Fruit fly (Drosophila melanogaster) whole organism, wandering third instar larva: ENCODE results near the gene Eip63E.
A peak's percentile ranks its signal among the peaks of the same experiment; 100 is the strongest.

ENCODE experiments used
- Abd-B ChIP-seq: fragments of >200 bp; optimal IDR thresholded peaks from 2 replicates; lab custom pipeline; 2017; ENCODE audit warnings: missing biosample characterization, missing genetic modification characterization
- CrebA ChIP-seq: fragments of 200-800 bp; sonication (Bioruptor generic); optimal IDR thresholded peaks from 2 replicates; lab custom pipeline; 2016; ENCODE audit warnings: missing biosample characterization, mild to moderate bottlenecking, missing genetic modification characterization, borderline replicate concordance
- GATAd ChIP-seq: sonication (Bioruptor generic); optimal IDR thresholded peaks from 2 replicates; lab custom pipeline; 2016; ENCODE audit warnings: missing biosample characterization, missing genetic modification characterization
- HLH106 ChIP-seq: fragments of 200-800 bp; optimal IDR thresholded peaks from 3 replicates; lab custom pipeline; 2019; ENCODE audit warnings: missing biosample characterization, mild to moderate bottlenecking, missing genetic modification characterization, moderate library complexity
- Hnf4 ChIP-seq: fragments of 200-800 bp; sonication (Bioruptor generic); optimal IDR thresholded peaks from 2 replicates; lab custom pipeline; 2016; ENCODE audit warnings: missing biosample characterization, mild to moderate bottlenecking, missing genetic modification characterization
- Hr78 ChIP-seq: fragments of >200 bp; optimal IDR thresholded peaks from 2 replicates; lab custom pipeline; 2017; ENCODE audit warnings: missing biosample characterization, missing genetic modification characterization
- Hr83 ChIP-seq: fragments of 200-300 bp; sonication (Bioruptor generic); optimal IDR thresholded peaks from 2 replicates; lab custom pipeline; 2016; ENCODE audit warnings: missing biosample characterization, mild to moderate bottlenecking, missing genetic modification characterization, moderate library complexity; ENCODE audit not compliant: poor library complexity, severe bottlenecking
- Jra ChIP-seq: sonication (Bioruptor generic); optimal IDR thresholded peaks from 2 replicates; lab custom pipeline; 2016; ENCODE audit warnings: missing biosample characterization, missing genetic modification characterization
- Mio ChIP-seq: sonication (Bioruptor generic); optimal IDR thresholded peaks from 2 replicates; lab custom pipeline; 2016; ENCODE audit warnings: missing biosample characterization, missing genetic modification characterization
- Myc ChIP-seq: fragments of >200 bp; optimal IDR thresholded peaks from 2 replicates; lab custom pipeline; 2017
- N ChIP-seq: fragments of >200 bp; optimal IDR thresholded peaks from 2 replicates; lab custom pipeline; 2018; ENCODE audit warnings: missing biosample characterization, missing external identifiers, missing genetic modification characterization
- OdsH ChIP-seq: fragments of 200-800 bp; sonication (Bioruptor generic); optimal IDR thresholded peaks from 2 replicates; lab custom pipeline; 2016; ENCODE audit warnings: missing biosample characterization, mild to moderate bottlenecking, missing genetic modification characterization
- Rel ChIP-seq, 2 experiments: fragments of 200-800 bp; sonication (Bioruptor generic) in 1 of 2; optimal IDR thresholded peaks; 2 replicates in 1 of 2; 3 replicates in 1 of 2; lab custom pipeline; 2016 to 2019; ENCODE audit warnings: mild to moderate bottlenecking in 2 of 2, missing biosample characterization in 2 of 2, missing genetic modification characterization in 2 of 2, moderate library complexity in 1 of 2
- Sp1 ChIP-seq: fragments of 200-800 bp; sonication (Bioruptor generic); optimal IDR thresholded peaks from 3 replicates; lab custom pipeline; 2019; ENCODE audit warnings: missing biosample characterization, mild to moderate bottlenecking, missing genetic modification characterization, moderate library complexity
- br ChIP-seq: fragments of 200-800 bp; sonication (Bioruptor generic); optimal IDR thresholded peaks from 2 replicates; lab custom pipeline; 2016; ENCODE audit warnings: missing biosample characterization, missing genetic modification characterization
- brk ChIP-seq: fragments of 200-800 bp; sonication (Bioruptor generic); optimal IDR thresholded peaks from 2 replicates; lab custom pipeline; 2016; ENCODE audit warnings: missing biosample characterization, mild to moderate bottlenecking, missing genetic modification characterization
- dl ChIP-seq, 2 experiments: fragments of 175-275, 200-275 bp in 1 of 2; fragments of 200-275 bp in 1 of 2; sonication (Bioruptor generic); optimal IDR thresholded peaks; lab custom pipeline; 2018; ENCODE audit warnings: mild to moderate bottlenecking in 2 of 2, missing biosample characterization in 2 of 2, missing genetic modification characterization in 2 of 2, moderate library complexity in 2 of 2; ENCODE audit not compliant: partially characterized antibody in 2 of 2, insufficient read depth in 1 of 2
- dmrt93B ChIP-seq: fragments of 200-800 bp; sonication (Bioruptor generic); optimal IDR thresholded peaks from 2 replicates; lab custom pipeline; 2018; ENCODE audit warnings: missing biosample characterization, mild to moderate bottlenecking, missing genetic modification characterization
- dsf ChIP-seq: sonication (Bioruptor generic); optimal IDR thresholded peaks from 2 replicates; lab custom pipeline; 2016; ENCODE audit warnings: missing biosample characterization, missing genetic modification characterization, borderline replicate concordance
- ey ChIP-seq: fragments of 200-800 bp; sonication (Bioruptor generic); optimal IDR thresholded peaks from 2 replicates; lab custom pipeline; 2016; ENCODE audit warnings: missing biosample characterization, missing genetic modification characterization
- foxo ChIP-seq, 2 experiments: fragments of 200-800 bp; sonication (Bioruptor generic); optimal IDR thresholded peaks; 2 replicates in 1 of 2; 3 replicates in 1 of 2; lab custom pipeline; 2016 to 2017; ENCODE audit warnings: missing biosample characterization in 2 of 2, missing genetic modification characterization in 2 of 2
- fru ChIP-seq: fragments of 200-800 bp; sonication (Bioruptor generic); optimal IDR thresholded peaks from 3 replicates; lab custom pipeline; 2016; ENCODE audit warnings: missing biosample characterization, mild to moderate bottlenecking, missing genetic modification characterization
- h ChIP-seq: fragments of 200-800 bp; sonication (Bioruptor generic); optimal IDR thresholded peaks from 3 replicates; lab custom pipeline; 2016; ENCODE audit warnings: missing biosample characterization, mild to moderate bottlenecking, missing genetic modification characterization
- jim ChIP-seq: fragments of 175-275, 200-325 bp; sonication (Bioruptor generic); optimal IDR thresholded peaks from 2 replicates; lab custom pipeline; 2016; ENCODE audit warnings: missing biosample characterization, mild to moderate bottlenecking, missing genetic modification characterization
- lola ChIP-seq: fragments of >200 bp; optimal IDR thresholded peaks from 2 replicates; lab custom pipeline; 2017; ENCODE audit warnings: missing biosample characterization, missing genetic modification characterization
- pan ChIP-seq: fragments of >200 bp; optimal IDR thresholded peaks from 2 replicates; lab custom pipeline; 2017
- psq ChIP-seq: fragments of 200-800 bp; sonication (Bioruptor generic); optimal IDR thresholded peaks from 3 replicates; lab custom pipeline; 2017; ENCODE audit warnings: missing biosample characterization, mild to moderate bottlenecking, missing genetic modification characterization, moderate library complexity
- rgr ChIP-seq: fragments of 200-800 bp; sonication (Bioruptor generic); optimal IDR thresholded peaks from 3 replicates; lab custom pipeline; 2016; ENCODE audit warnings: missing biosample characterization, mild to moderate bottlenecking, missing genetic modification characterization
- sage ChIP-seq: fragments of 200-800 bp; sonication (Bioruptor generic); optimal IDR thresholded peaks from 2 replicates; lab custom pipeline; 2016; ENCODE audit warnings: missing biosample characterization, mild to moderate bottlenecking, missing genetic modification characterization
- sv ChIP-seq: fragments of 200-800 bp; sonication (Bioruptor generic); optimal IDR thresholded peaks from 3 replicates; lab custom pipeline; 2016; ENCODE audit warnings: missing biosample characterization, missing genetic modification characterization
- tai ChIP-seq: sonication (Bioruptor generic); optimal IDR thresholded peaks from 2 replicates; lab custom pipeline; 2016; ENCODE audit warnings: missing biosample characterization, missing genetic modification characterization
- usp ChIP-seq: fragments of >200 bp; optimal IDR thresholded peaks from 2 replicates; lab custom pipeline; 2017; ENCODE audit warnings: missing biosample characterization, missing genetic modification characterization
- woc ChIP-seq: sonication (Bioruptor generic); optimal IDR thresholded peaks from 2 replicates; lab custom pipeline; 2016; ENCODE audit warnings: missing biosample characterization, mild to moderate bottlenecking, missing genetic modification characterization

The Eip63E gene

dm6 chr3L:3638587-3639312, 123.2 kb downstream of the Eip63E start:
- TF ChIP-seq br (GFP tag; lab: Kevin White, UChicago) (no peak), OdsH (GFP tag; lab: Kevin White, UChicago) (peak; percentile 41), dsf (no peak), rgr (GFP tag; lab: Kevin White, UChicago) (peak; percentile 55), jim (GFP tag; lab: Kevin White, UChicago) (no peak), h (GFP tag; lab: Kevin White, UChicago) (no peak), Mio (no peak), Hnf4 (peak; percentile 22), Sp1 (no peak), tai (GFP tag; lab: Kevin White, UChicago) (no peak), fru (GFP tag; lab: Kevin White, UChicago) (peak; percentile 16), Hr83 (GFP tag; lab: Kevin White, UChicago) (no peak), GATAd (GFP tag; lab: Kevin White, UChicago) (no peak), brk (GFP tag; lab: Kevin White, UChicago) (no peak), usp (GFP tag; lab: Kevin White, UChicago) (no peak), psq (GFP tag; lab: Kevin White, UChicago) (no peak), Jra (GFP tag; lab: Kevin White, UChicago) (no peak), Rel (GFP tag; optimal IDR thresholded peaks at IDR 0.05; lab: Kevin White, UChicago) (no peak), Rel (tag; optimal IDR thresholded peaks at IDR 0.05; lab: Kevin White, UChicago) (no peak), woc (GFP tag; lab: Kevin White, UChicago) (no peak), Hr78 (no peak), lola (no peak), sv (GFP tag; lab: Kevin White, UChicago) (peak; percentile 59), HLH106 (tag; lab: Kevin White, UChicago) (no peak), sage (no peak), foxo (GFP tag; optimal IDR thresholded peaks at IDR 0.05; lab: Kevin White, UChicago) (peak in 1 of 2 experiments; percentile 31), dmrt93B (GFP tag; lab: Kevin White, UChicago) (no peak), CrebA (GFP tag; lab: Kevin White, UChicago) (no peak), ey (GFP tag; lab: Kevin White, UChicago) (peak; percentile 27)

dm6 chr3L:3639324-3639723, 123.8 kb downstream of the Eip63E start:
- TF ChIP-seq lola (no peak), OdsH (GFP tag; lab: Kevin White, UChicago) (no peak), jim (GFP tag; lab: Kevin White, UChicago) (no peak), sage (no peak), psq (GFP tag; lab: Kevin White, UChicago) (no peak), ey (GFP tag; lab: Kevin White, UChicago) (no peak), rgr (GFP tag; lab: Kevin White, UChicago) (no peak), foxo (GFP tag; optimal IDR thresholded peaks at IDR 0.05; lab: Kevin White, UChicago) (no peak), dsf (no peak)

DNA sequence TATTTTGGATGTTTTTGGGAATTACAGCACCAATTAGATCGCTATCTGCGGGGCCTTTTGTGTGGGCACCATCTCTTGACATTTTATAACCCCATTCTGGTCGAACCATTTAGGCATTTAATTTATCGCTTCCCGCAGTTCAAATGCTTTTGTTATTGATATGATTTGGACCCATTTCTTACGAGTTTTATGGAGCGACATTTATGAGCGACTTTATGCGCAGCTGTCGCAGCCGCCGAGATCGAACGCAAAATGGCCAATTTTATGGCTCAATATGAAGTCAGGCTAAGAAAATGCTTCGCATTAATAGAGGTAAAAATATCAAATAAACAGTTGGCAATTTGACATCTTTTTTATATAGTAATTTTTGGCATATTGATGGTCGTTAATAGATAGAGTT, 125.4 kb downstream of the Eip63E start:
- no peak for TF ChIP-seq Myc
- no peak for TF ChIP-seq OdsH (GFP tag; lab: Kevin White, UChicago)
- TF ChIP-seq Hnf4, result no peak
- no peak for TF ChIP-seq dl (GFP tag; optimal IDR thresholded peaks at IDR 0.05; lab: Kevin White, UChicago; ENCODE audit: insufficient read depth in 1 of 2, partially characterized antibody in 2 of 2)
- no peak for TF ChIP-seq fru (GFP tag; lab: Kevin White, UChicago)
- TF ChIP-seq rgr (GFP tag; lab: Kevin White, UChicago), result no peak
- TF ChIP-seq Abd-B (GFP tag; lab: Kevin White, UChicago), result no peak
- TF ChIP-seq Jra (GFP tag; lab: Kevin White, UChicago), result no peak
- no peak for TF ChIP-seq jim (GFP tag; lab: Kevin White, UChicago)
- no peak for TF ChIP-seq Hr78
- no peak for TF ChIP-seq br (GFP tag; lab: Kevin White, UChicago)
- no peak for TF ChIP-seq sage
- TF ChIP-seq Rel (GFP tag; optimal IDR thresholded peaks at IDR 0.05; lab: Kevin White, UChicago), result no peak
- TF ChIP-seq Rel (tag; optimal IDR thresholded peaks at IDR 0.05; lab: Kevin White, UChicago), result no peak
- TF ChIP-seq Mio, result no peak
- no peak for TF ChIP-seq N (GFP tag; lab: Kevin White, UChicago)
- no peak for TF ChIP-seq brk (GFP tag; lab: Kevin White, UChicago)
- TF ChIP-seq CrebA (GFP tag; lab: Kevin White, UChicago), result no peak
- TF ChIP-seq foxo (GFP tag; optimal IDR thresholded peaks at IDR 0.05; lab: Kevin White, UChicago), result no peak
- TF ChIP-seq HLH106 (tag; lab: Kevin White, UChicago), result no peak
- TF ChIP-seq pan, result no peak
